Fruit fly (Drosophila melanogaster) whole organism, wandering third instar larva: ENCODE results near the gene mGluR.

Experiments used
- h ChIP-seq: fragments of 200-800 bp; sonication (Bioruptor generic); optimal IDR thresholded peaks from 3 replicates; lab custom pipeline; 2016; ENCODE audit warnings: missing biosample characterization, mild to moderate bottlenecking, missing genetic modification characterization
- usp ChIP-seq: fragments of >200 bp; optimal IDR thresholded peaks from 2 replicates; lab custom pipeline; 2017; ENCODE audit warnings: missing biosample characterization, missing genetic modification characterization

DNA sequence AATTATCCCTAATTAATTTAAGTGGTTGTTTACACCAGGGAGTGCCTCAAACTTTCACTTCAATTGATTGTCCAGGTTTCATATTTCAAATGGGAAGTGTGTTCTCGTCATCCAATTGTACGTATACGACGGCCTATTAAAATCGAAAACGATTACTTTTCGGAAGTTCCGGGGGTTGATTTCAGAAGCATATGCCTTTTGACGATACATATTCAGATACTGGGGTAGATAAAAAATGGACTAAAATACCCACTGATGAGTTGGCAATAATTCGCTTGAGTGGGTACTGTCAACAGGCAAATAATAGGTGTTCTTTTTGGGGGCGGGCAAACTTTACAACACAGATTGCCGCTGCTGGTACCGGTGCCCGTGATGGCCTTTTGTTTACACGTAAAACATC lies 38.0 kb downstream of the mGluR start:
- TF ChIP-seq usp = no peak
- TF ChIP-seq h (GFP tag; lab: Kevin White, UChicago) = no peak
